Fruit fly (Drosophila melanogaster) whole organism, adult: ENCODE measurements around the gene dan.

Experiments
- CG11617 ChIP-seq: fragments of 200-800 bp; sonication (Bioruptor generic); optimal IDR thresholded peaks from 2 replicates; lab custom pipeline; 2017; ENCODE audit warnings: mild to moderate bottlenecking, missing biosample characterization, missing genetic modification reagents, missing genetic modification characterization
- CG33017 ChIP-seq: fragments of 200-800 bp; sonication (Bioruptor generic); optimal IDR thresholded peaks from 2 replicates; lab custom pipeline; 2018; ENCODE audit warnings: missing biosample characterization, mild to moderate bottlenecking, missing genetic modification characterization, moderate library complexity
- CG7045 ChIP-seq: fragments of 200-800 bp; sonication (Bioruptor generic); optimal IDR thresholded peaks from 2 replicates; lab custom pipeline; 2017; ENCODE audit warnings: missing biosample characterization, mild to moderate bottlenecking, missing genetic modification characterization
- CG7101 ChIP-seq: fragments of 200-800 bp; sonication (Bioruptor generic); optimal IDR thresholded peaks from 2 replicates; lab custom pipeline; 2018; ENCODE audit warnings: missing biosample characterization, mild to moderate bottlenecking, missing genetic modification characterization, moderate library complexity
- Hr96 ChIP-seq: fragments of 200-800 bp; sonication (Bioruptor generic); optimal IDR thresholded peaks from 2 replicates; lab custom pipeline; 2016; ENCODE audit warnings: missing biosample characterization, missing genetic modification characterization
- Mnt ChIP-seq: fragments of 200-800 bp; sonication (Bioruptor generic); optimal IDR thresholded peaks from 2 replicates; lab custom pipeline; 2016; ENCODE audit warnings: missing biosample characterization, mild to moderate bottlenecking, missing genetic modification characterization
- kay ChIP-seq: fragments of 200-800 bp; sonication (Bioruptor generic); peaks from one replicate; lab custom pipeline; 2016; ENCODE audit warnings: missing biosample characterization, missing genetic modification characterization, borderline replicate concordance
- ovo ChIP-seq: fragments of 200-800 bp; sonication (Bioruptor generic); optimal IDR thresholded peaks from 2 replicates; lab custom pipeline; 2016; ENCODE audit warnings: missing biosample characterization, missing genetic modification characterization

- no peak for TF ChIP-seq CG7101 (tag; lab: Kevin White, UChicago)
- no peak for TF ChIP-seq CG33017
- no peak for TF ChIP-seq Hr96 (GFP tag; lab: Kevin White, UChicago)
- TF ChIP-seq CG7045 (GFP tag; lab: Kevin White, UChicago) = no peak
- TF ChIP-seq Mnt (GFP tag; lab: Kevin White, UChicago) = no peak
- no peak for TF ChIP-seq kay (GFP tag; lab: Kevin White, UChicago)
- no peak for TF ChIP-seq ovo
- TF ChIP-seq CG11617 (GFP tag; lab: Kevin White, UChicago) = no peak
Observed at dm6 chr3R:25166788-25167187, 17.4 kb upstream of the dan start.
